Fruit fly (Drosophila melanogaster) whole organism, embryonic: ENCODE results near the gene CG14442.

Experiments used
- Antp ChIP-seq: fragments of 200-800 bp; sonication (Bioruptor generic); optimal IDR thresholded peaks from 3 replicates; lab custom pipeline; 2016; ENCODE audit warnings: missing biosample characterization, missing genetic modification characterization
- C15 ChIP-seq: fragments of 200-800 bp; sonication (Bioruptor generic); IDR thresholded peaks from 3 replicates; pipeline ENCODE4 v1.3.6; 2022; ENCODE audit warnings: missing biosample characterization, missing genetic modification characterization
- CG10274 ChIP-seq: fragments of 200-800 bp; sonication (Bioruptor generic); optimal IDR thresholded peaks from 3 replicates; lab custom pipeline; 2017; ENCODE audit warnings: missing biosample characterization, mild to moderate bottlenecking, missing genetic modification characterization
- CG11093 ChIP-seq: fragments of 200-800 bp; sonication (Bioruptor generic); IDR thresholded peaks from 3 replicates; pipeline ENCODE4 v1.3.6; 2022; ENCODE audit warnings: missing biosample characterization, missing genetic modification characterization
- CG12236 ChIP-seq: fragments of 200-800 bp; sonication (Bioruptor generic); optimal IDR thresholded peaks from 2 replicates; lab custom pipeline; 2016; ENCODE audit warnings: missing biosample characterization, missing genetic modification characterization
- CG13296 ChIP-seq: fragments of 200-800 bp; sonication (Bioruptor generic); optimal IDR thresholded peaks from 3 replicates; lab custom pipeline; 2018; ENCODE audit warnings: missing biosample characterization, mild to moderate bottlenecking, missing genetic modification characterization
- CG13775 ChIP-seq: fragments of 200-800 bp; sonication (Bioruptor generic); optimal IDR thresholded peaks from 3 replicates; lab custom pipeline; 2017; ENCODE audit warnings: missing biosample characterization, mild to moderate bottlenecking, missing genetic modification characterization
- CG14965 ChIP-seq: fragments of 200-800 bp; sonication (Bioruptor generic); optimal IDR thresholded peaks from 2 replicates; lab custom pipeline; 2016; ENCODE audit warnings: missing biosample characterization, missing genetic modification characterization, borderline replicate concordance
- CG16813 ChIP-seq: fragments of 200-800 bp; sonication (Bioruptor generic); IDR thresholded peaks from 3 replicates; pipeline ENCODE4 v1.3.6; 2022; ENCODE audit warnings: missing biosample characterization, missing genetic modification characterization; ENCODE audit not compliant: partially characterized antibody
- CG16815 ChIP-seq: fragments of 200-800 bp; sonication (Bioruptor generic); optimal IDR thresholded peaks from 3 replicates; lab custom pipeline; 2017; ENCODE audit warnings: missing biosample characterization, mild to moderate bottlenecking, missing genetic modification characterization
- CG17568 ChIP-seq: fragments of 200-800 bp; sonication (Bioruptor generic); optimal IDR thresholded peaks from 2 replicates; lab custom pipeline; 2018; ENCODE audit warnings: missing biosample characterization, mild to moderate bottlenecking, missing genetic modification characterization, moderate library complexity
- CG17912 ChIP-seq: fragments of 200-800 bp; sonication (Bioruptor generic); optimal IDR thresholded peaks from 2 replicates; lab custom pipeline; 2018; ENCODE audit warnings: missing biosample characterization, mild to moderate bottlenecking, missing genetic modification characterization
- CG18619 ChIP-seq: fragments of 200-800 bp; sonication (Bioruptor generic); optimal IDR thresholded peaks from 3 replicates; lab custom pipeline; 2017; ENCODE audit warnings: missing biosample characterization, mild to moderate bottlenecking, missing genetic modification characterization
- CG3163 ChIP-seq: fragments of 200-800 bp; sonication (Bioruptor generic); optimal IDR thresholded peaks from 3 replicates; lab custom pipeline; 2016; ENCODE audit warnings: missing biosample characterization, missing genetic modification characterization
- CG3281 ChIP-seq: fragments of 200-800 bp; sonication (Bioruptor generic); optimal IDR thresholded peaks from 3 replicates; lab custom pipeline; 2017; ENCODE audit warnings: missing biosample characterization, mild to moderate bottlenecking, missing genetic modification characterization
- CG3847 ChIP-seq: fragments of 200-800 bp; sonication (Bioruptor generic); IDR thresholded peaks from 2 replicates; pipeline ENCODE4 v1.3.6; 2022; ENCODE audit warnings: missing biosample characterization, missing genetic modification characterization
- CG4282 ChIP-seq: fragments of 200-800 bp; sonication (Bioruptor generic); optimal IDR thresholded peaks from 2 replicates; lab custom pipeline; 2016; ENCODE audit warnings: missing biosample characterization, missing genetic modification characterization
- CG6654 ChIP-seq: fragments of 200-800 bp; sonication (Bioruptor generic); optimal IDR thresholded peaks from 2 replicates; lab custom pipeline; 2017; ENCODE audit warnings: missing biosample characterization, mild to moderate bottlenecking, missing genetic modification characterization
- CG6689 ChIP-seq: fragments of 200-800 bp; sonication (Bioruptor generic); IDR thresholded peaks from 2 replicates; pipeline ENCODE4 v1.3.6; 2022; ENCODE audit warnings: missing biosample characterization, missing genetic modification characterization
- CG7786 ChIP-seq: fragments of 200-800 bp; sonication (Bioruptor generic); optimal IDR thresholded peaks from 2 replicates; lab custom pipeline; 2016; ENCODE audit warnings: missing biosample characterization, missing genetic modification characterization
- Fer2 ChIP-seq: fragments of 200-800 bp; sonication (Bioruptor generic); optimal IDR thresholded peaks from 2 replicates; lab custom pipeline; 2018; ENCODE audit warnings: missing biosample characterization, mild to moderate bottlenecking, missing genetic modification characterization, moderate library complexity
- HLH54F ChIP-seq: fragments of 200-800 bp; sonication (Bioruptor generic); optimal IDR thresholded peaks from 3 replicates; lab custom pipeline; 2016; ENCODE audit warnings: missing biosample characterization, missing genetic modification characterization
- Hand ChIP-seq: fragments of 200-800 bp; sonication (Bioruptor generic); optimal IDR thresholded peaks from 2 replicates; lab custom pipeline; 2017; ENCODE audit warnings: mild to moderate bottlenecking, missing biosample characterization, missing genetic modification reagents, missing genetic modification characterization
- Hr51 ChIP-seq, 2 experiments: fragments of 200-800 bp; sonication (Bioruptor generic); optimal IDR thresholded peaks; 2 replicates in 1 of 2; 3 replicates in 1 of 2; lab custom pipeline; 2016 to 2018; ENCODE audit warnings: missing biosample characterization in 2 of 2, missing genetic modification characterization in 2 of 2, mild to moderate bottlenecking in 1 of 2, moderate library complexity in 1 of 2
- Hr78 ChIP-seq, 2 experiments: fragments of 200-800 bp in 1 of 2; fragments of >200 bp in 1 of 2; sonication (Bioruptor generic) in 1 of 2; optimal IDR thresholded peaks; 2 replicates each; lab custom pipeline; 2017 to 2019; ENCODE audit warnings: missing biosample characterization in 2 of 2, missing genetic modification characterization in 2 of 2, mild to moderate bottlenecking in 1 of 2, moderate library complexity in 1 of 2
- Lim3 ChIP-seq: fragments of 200-800 bp; sonication (Bioruptor generic); IDR thresholded peaks from 2 replicates; pipeline ENCODE4 v1.3.6; 2022; ENCODE audit warnings: missing biosample characterization, missing genetic modification characterization
- Max ChIP-seq: fragments of 200-800 bp; sonication (Bioruptor generic); optimal IDR thresholded peaks from 2 replicates; lab custom pipeline; 2016; ENCODE audit warnings: missing biosample characterization, mild to moderate bottlenecking, missing genetic modification characterization
- Med ChIP-seq: fragments of 200-800 bp; sonication (Bioruptor generic); peaks from one replicate; lab custom pipeline; 2016; ENCODE audit warnings: missing biosample characterization, missing genetic modification characterization, mild to moderate bottlenecking, inconsistent platforms, moderate library complexity
- Nf-YA ChIP-seq: fragments of 200-800 bp; sonication (Bioruptor generic); IDR thresholded peaks from 2 replicates; pipeline ENCODE4 v1.3.6; 2022; ENCODE audit warnings: missing biosample characterization, missing genetic modification characterization
- Optix ChIP-seq: fragments of 200-800 bp; sonication (Bioruptor generic); IDR thresholded peaks from 3 replicates; pipeline ENCODE4 v1.3.6; 2022; ENCODE audit warnings: missing biosample characterization, missing genetic modification characterization
- Pdp1 ChIP-seq, 2 experiments: fragments of 200-800 bp; sonication (Bioruptor generic); optimal IDR thresholded peaks; 3 replicates each; lab custom pipeline; 2016; ENCODE audit warnings: missing biosample characterization in 2 of 2, missing genetic modification characterization in 2 of 2, mild to moderate bottlenecking in 1 of 2, moderate library complexity in 1 of 2
- Side ChIP-seq: fragments of 200-800 bp; sonication (Bioruptor generic); optimal IDR thresholded peaks from 2 replicates; lab custom pipeline; 2016; ENCODE audit warnings: missing biosample characterization, missing genetic modification characterization
- Xrp1 ChIP-seq: fragments of 200-800 bp; sonication (Bioruptor generic); IDR thresholded peaks from 2 replicates; pipeline ENCODE4 v1.3.6; 2022; ENCODE audit warnings: missing biosample characterization, missing genetic modification characterization
- ab ChIP-seq: fragments of 200-800 bp; sonication (Bioruptor generic); optimal IDR thresholded peaks from 2 replicates; lab custom pipeline; 2016; ENCODE audit warnings: missing biosample characterization, missing genetic modification characterization
- abd-A ChIP-seq: fragments of 200-800 bp; sonication (Bioruptor generic); optimal IDR thresholded peaks from 3 replicates; lab custom pipeline; 2019; ENCODE audit warnings: missing biosample characterization, mild to moderate bottlenecking, missing genetic modification characterization, moderate library complexity
- bcd ChIP-seq: fragments of 200-800 bp; sonication (Bioruptor generic); optimal IDR thresholded peaks from 2 replicates; lab custom pipeline; 2017; ENCODE audit warnings: missing biosample characterization, mild to moderate bottlenecking, missing genetic modification characterization
- cg ChIP-seq: fragments of 200-800 bp; sonication (Bioruptor generic); optimal IDR thresholded peaks from 3 replicates; lab custom pipeline; 2019; ENCODE audit warnings: missing biosample characterization, mild to moderate bottlenecking, missing genetic modification characterization, moderate library complexity
- ci ChIP-seq: fragments of 200-800 bp; sonication (Bioruptor generic); IDR thresholded peaks from 3 replicates; pipeline ENCODE4 v1.3.6; 2022; ENCODE audit warnings: missing biosample characterization, missing genetic modification characterization
- corto ChIP-seq: fragments of 200-800 bp; sonication (Bioruptor generic); optimal IDR thresholded peaks from 2 replicates; lab custom pipeline; 2016; ENCODE audit warnings: missing biosample characterization, mild to moderate bottlenecking, missing genetic modification characterization, moderate library complexity
- dmrt11E ChIP-seq: fragments of 200-800 bp; sonication (Bioruptor generic); optimal IDR thresholded peaks from 3 replicates; lab custom pipeline; 2018; ENCODE audit warnings: missing biosample characterization, mild to moderate bottlenecking, missing genetic modification characterization, moderate library complexity
- exex ChIP-seq: fragments of 200-800 bp; sonication (Bioruptor generic); optimal IDR thresholded peaks from 4 replicates; lab custom pipeline; 2018; ENCODE audit warnings: missing biosample characterization, mild to moderate bottlenecking, missing genetic modification characterization, moderate library complexity
- gt ChIP-seq: fragments of 200-800 bp; sonication (Bioruptor generic); IDR thresholded peaks from 2 replicates; pipeline ENCODE4 v1.3.6; 2022; ENCODE audit warnings: missing biosample characterization, missing genetic modification characterization
- jumu ChIP-seq: fragments of 200-800 bp; sonication (Bioruptor generic); optimal IDR thresholded peaks from 3 replicates; lab custom pipeline; 2016; ENCODE audit warnings: missing biosample characterization, missing genetic modification characterization
- knrl ChIP-seq: fragments of 200-800 bp; sonication (Bioruptor generic); IDR thresholded peaks from 3 replicates; pipeline ENCODE4 v1.3.6; 2022; ENCODE audit warnings: missing biosample characterization, missing genetic modification characterization; ENCODE audit not compliant: partially characterized antibody
- lola ChIP-seq, 3 experiments: fragments of >200 bp in 2 of 3; fragments of 200-800 bp in 1 of 3; sonication (Bioruptor generic) in 1 of 3; optimal IDR thresholded peaks; 2 replicates each; lab custom pipeline; 2017 to 2019; ENCODE audit warnings: missing biosample characterization in 3 of 3, missing genetic modification characterization in 3 of 3, mild to moderate bottlenecking in 1 of 3, moderate library complexity in 1 of 3
- mirr ChIP-seq: fragments of 200-800 bp; sonication (Bioruptor generic); optimal IDR thresholded peaks from 3 replicates; lab custom pipeline; 2018; ENCODE audit warnings: missing biosample characterization, mild to moderate bottlenecking, missing genetic modification characterization
- slou ChIP-seq: fragments of 200-800 bp; sonication (Bioruptor generic); optimal IDR thresholded peaks from 3 replicates; lab custom pipeline; 2016; ENCODE audit warnings: missing biosample characterization, missing genetic modification characterization
- sob ChIP-seq: fragments of 200-800 bp; sonication (Bioruptor generic); IDR thresholded peaks from 2 replicates; pipeline ENCODE4 v1.3.6; 2022; ENCODE audit warnings: missing biosample characterization, missing genetic modification characterization
- unpg ChIP-seq: fragments of 200-800 bp; sonication (Bioruptor generic); optimal IDR thresholded peaks from 3 replicates; lab custom pipeline; 2018; ENCODE audit warnings: missing biosample characterization, mild to moderate bottlenecking, missing genetic modification characterization, moderate library complexity
- vvl ChIP-seq: fragments of 200-800 bp; sonication (Bioruptor generic); IDR thresholded peaks from 2 replicates; pipeline ENCODE4 v1.3.6; 2022; ENCODE audit warnings: missing biosample characterization, missing genetic modification characterization

The CG14442 gene

dm6 chrX:6708580-6709199 lies 13.9 kb upstream of the CG14442 start (continued):
- peak in 1 of 2 experiments; percentile 15 for TF ChIP-seq Pdp1 (GFP tag; optimal IDR thresholded peaks at IDR 0.05; lab: Kevin White, UChicago)
- no peak for TF ChIP-seq Hr78 (GFP tag; optimal IDR thresholded peaks at IDR 0.05; lab: Kevin White, UChicago)
- TF ChIP-seq CG17912: no peak
- no peak for TF ChIP-seq Xrp1 (GFP tag; lab: Robert Waterston, UW)
- no peak for TF ChIP-seq HLH54F (GFP tag; lab: Kevin White, UChicago)
- no peak for TF ChIP-seq CG3163
- TF ChIP-seq corto: no peak
- TF ChIP-seq Nf-YA (GFP tag; lab: Robert Waterston, UW): no peak
- no peak for TF ChIP-seq CG13775 (GFP tag; lab: Kevin White, UChicago)
- TF ChIP-seq CG7786 (GFP tag; lab: Kevin White, UChicago): no peak
- TF ChIP-seq Fer2 (tag; lab: Kevin White, UChicago): no peak
- TF ChIP-seq CG13296 (GFP tag; lab: Kevin White, UChicago): no peak
- peak; percentile 66 for TF ChIP-seq Med (GFP tag; lab: Kevin White, UChicago)
- peak; percentile 81 for TF ChIP-seq cg (GFP tag; lab: Kevin White, UChicago)
- no peak for TF ChIP-seq Max
- TF ChIP-seq exex: peak; percentile 58
- TF ChIP-seq CG14965 (GFP tag; lab: Kevin White, UChicago): no peak
- TF ChIP-seq CG3281 (GFP tag; lab: Kevin White, UChicago): no peak
- TF ChIP-seq jumu: no peak
- no peak for TF ChIP-seq Lim3 (GFP tag; lab: Robert Waterston, UW)
- no peak for TF ChIP-seq CG16813 (GFP tag; lab: Robert Waterston, UW)
- no peak for TF ChIP-seq knrl (GFP tag; lab: Robert Waterston, UW)
- TF ChIP-seq mirr (GFP tag; lab: Kevin White, UChicago): peak; percentile 91
- TF ChIP-seq C15 (GFP tag; lab: Robert Waterston, UW): no peak
- no peak for TF ChIP-seq bcd (GFP tag; lab: Kevin White, UChicago)
- TF ChIP-seq Side (GFP tag; lab: Kevin White, UChicago): no peak
- no peak for TF ChIP-seq slou (GFP tag; lab: Kevin White, UChicago)
- no peak for TF ChIP-seq CG6689
- TF ChIP-seq ci (GFP tag; lab: Robert Waterston, UW): no peak
- TF ChIP-seq dmrt11E: no peak
- TF ChIP-seq ab (GFP tag; lab: Kevin White, UChicago): no peak
- no peak for TF ChIP-seq CG11093 (GFP tag; lab: Robert Waterston, UW)
- TF ChIP-seq CG4282 (GFP tag; lab: Kevin White, UChicago): no peak
- TF ChIP-seq Antp (GFP tag; lab: Kevin White, UChicago): no peak
- peak; percentile 33 for TF ChIP-seq abd-A
- no peak for TF ChIP-seq gt (GFP tag; lab: Robert Waterston, UW)
- TF ChIP-seq lola (GFP tag; optimal IDR thresholded peaks at IDR 0.05; lab: Kevin White, UChicago): no peak
- no peak for TF ChIP-seq Hand (GFP tag; lab: Kevin White, UChicago)
- no peak for TF ChIP-seq CG16815 (GFP tag; lab: Kevin White, UChicago)
- no peak for TF ChIP-seq unpg (GFP tag; lab: Kevin White, UChicago)
- no peak for TF ChIP-seq CG12236 (GFP tag; lab: Kevin White, UChicago)
- TF ChIP-seq sob: no peak
- TF ChIP-seq CG18619 (GFP tag; lab: Kevin White, UChicago): no peak
- TF ChIP-seq CG6654 (GFP tag; lab: Kevin White, UChicago): no peak
- no peak for TF ChIP-seq CG17568 (GFP tag; lab: Kevin White, UChicago)
- no peak for TF ChIP-seq CG3847 (GFP tag; lab: Robert Waterston, UW)
- no peak for TF ChIP-seq CG10274 (GFP tag; lab: Kevin White, UChicago)
- TF ChIP-seq Hr51 (GFP tag; optimal IDR thresholded peaks at IDR 0.05; lab: Kevin White, UChicago): no peak
- no peak for TF ChIP-seq Optix (GFP tag; lab: Robert Waterston, UW)
- no peak for TF ChIP-seq vvl (GFP tag; lab: Robert Waterston, UW)
